Fruit fly (Drosophila melanogaster) whole organism, embryonic: ENCODE measurements around the gene ImpE1.
A peak's percentile ranks its signal among the peaks of the same experiment; 100 is the strongest.

Experiments used
- Atf-2 ChIP-seq: fragments of 200-800 bp; sonication (Bioruptor generic); optimal IDR thresholded peaks from 2 replicates; lab custom pipeline; 2016; ENCODE audit warnings: missing biosample characterization, missing genetic modification characterization
- Bgb ChIP-seq: fragments of 200-800 bp; sonication (Bioruptor generic); IDR thresholded peaks from 2 replicates; pipeline ENCODE4 v1.3.6; 2022; ENCODE audit warnings: missing biosample characterization, missing genetic modification characterization; ENCODE audit not compliant: partially characterized antibody
- CG11695 ChIP-seq: fragments of 200-800 bp; sonication (Bioruptor generic); IDR thresholded peaks from 3 replicates; pipeline ENCODE4 v1.3.6; 2022; ENCODE audit warnings: missing biosample characterization, missing genetic modification characterization
- CG12659 ChIP-seq: fragments of 200-800 bp; sonication (Bioruptor generic); optimal IDR thresholded peaks from 3 replicates; lab custom pipeline; 2017; ENCODE audit warnings: mild to moderate bottlenecking, missing biosample characterization, missing genetic modification reagents, missing genetic modification characterization
- CG13624 ChIP-seq: fragments of 200-800 bp; sonication (Bioruptor generic); optimal IDR thresholded peaks from 2 replicates; lab custom pipeline; 2016; ENCODE audit warnings: missing biosample characterization, missing genetic modification characterization
- CG13894 ChIP-seq: fragments of 200-800 bp; sonication (Bioruptor generic); optimal IDR thresholded peaks from 3 replicates; lab custom pipeline; 2018; ENCODE audit warnings: missing biosample characterization, mild to moderate bottlenecking, missing genetic modification characterization, moderate library complexity
- CG17912 ChIP-seq: fragments of 200-800 bp; sonication (Bioruptor generic); optimal IDR thresholded peaks from 2 replicates; lab custom pipeline; 2018; ENCODE audit warnings: missing biosample characterization, mild to moderate bottlenecking, missing genetic modification characterization
- CG2712 ChIP-seq: fragments of 200-800 bp; optimal IDR thresholded peaks from 3 replicates; lab custom pipeline; 2019; ENCODE audit warnings: missing biosample characterization, mild to moderate bottlenecking, missing genetic modification characterization, moderate library complexity
- CG3065 ChIP-seq: fragments of 200-800 bp; sonication (Bioruptor generic); optimal IDR thresholded peaks from 2 replicates; lab custom pipeline; 2016; ENCODE audit warnings: missing biosample characterization, missing genetic modification characterization
- CG31224 ChIP-seq: fragments of 200-800 bp; sonication (Bioruptor generic); IDR thresholded peaks from 2 replicates; pipeline ENCODE4 v1.3.6; 2022; ENCODE audit warnings: missing biosample characterization, missing genetic modification characterization
- CG32767 ChIP-seq: fragments of 200-800 bp; sonication (Bioruptor generic); IDR thresholded peaks from 2 replicates; pipeline ENCODE4 v1.3.6; 2022; ENCODE audit warnings: missing biosample characterization, missing genetic modification characterization
- CG3281 ChIP-seq: fragments of 200-800 bp; sonication (Bioruptor generic); optimal IDR thresholded peaks from 3 replicates; lab custom pipeline; 2017; ENCODE audit warnings: missing biosample characterization, mild to moderate bottlenecking, missing genetic modification characterization
- CG34376 ChIP-seq: fragments of 200-800 bp; sonication (Bioruptor generic); optimal IDR thresholded peaks from 2 replicates; lab custom pipeline; 2018; ENCODE audit warnings: missing biosample characterization, mild to moderate bottlenecking, missing genetic modification characterization
- CG42726 ChIP-seq: fragments of 200-800 bp; sonication (Bioruptor generic); IDR thresholded peaks from 2 replicates; pipeline ENCODE4 v1.3.6; 2022; ENCODE audit warnings: missing biosample characterization, missing genetic modification characterization; ENCODE audit not compliant: partially characterized antibody
- CG4360 ChIP-seq: fragments of 200-800 bp; sonication (Bioruptor generic); IDR thresholded peaks from 2 replicates; pipeline ENCODE4 v1.3.6; 2022; ENCODE audit warnings: missing biosample characterization, missing genetic modification characterization
- CG43689 ChIP-seq: fragments of 200-800 bp; sonication (Bioruptor generic); IDR thresholded peaks from 2 replicates; pipeline ENCODE4 v1.3.6; 2022; ENCODE audit warnings: missing biosample characterization, missing genetic modification characterization
- CG4617 ChIP-seq: fragments of 200-800 bp; sonication (Bioruptor generic); optimal IDR thresholded peaks from 3 replicates; lab custom pipeline; 2016; ENCODE audit warnings: missing biosample characterization, missing genetic modification characterization, borderline replicate concordance
- CG6175 ChIP-seq: fragments of 200-800 bp; sonication (Bioruptor generic); IDR thresholded peaks from 3 replicates; pipeline ENCODE4 v1.3.6; 2022; ENCODE audit warnings: missing biosample characterization, missing genetic modification characterization
- CG7745 ChIP-seq: fragments of 200-800 bp; sonication (Bioruptor generic); optimal IDR thresholded peaks from 2 replicates; lab custom pipeline; 2018; ENCODE audit warnings: missing biosample characterization, mild to moderate bottlenecking, missing genetic modification characterization, moderate library complexity
- CG7987 ChIP-seq: fragments of 200-800 bp; sonication (Bioruptor generic); optimal IDR thresholded peaks from 2 replicates; lab custom pipeline; 2018; ENCODE audit warnings: missing biosample characterization, mild to moderate bottlenecking, missing genetic modification characterization, moderate library complexity
- CG8359 ChIP-seq: fragments of 200-800 bp; sonication (Bioruptor generic); optimal IDR thresholded peaks from 2 replicates; lab custom pipeline; 2017; ENCODE audit warnings: missing biosample characterization, mild to moderate bottlenecking, missing genetic modification characterization, borderline replicate concordance
- CG9932 ChIP-seq: fragments of 200-800 bp; sonication (Bioruptor generic); IDR thresholded peaks from 2 replicates; pipeline ENCODE4 v1.3.6; 2022; ENCODE audit warnings: missing biosample characterization, missing genetic modification characterization
- Chrac-16 ChIP-seq: fragments of 200-800 bp; sonication (Bioruptor generic); optimal IDR thresholded peaks from 3 replicates; lab custom pipeline; 2016; ENCODE audit warnings: missing biosample characterization, missing genetic modification characterization
- CrebB ChIP-seq: fragments of 200-800 bp; sonication (Bioruptor generic); optimal IDR thresholded peaks from 3 replicates; lab custom pipeline; 2018; ENCODE audit warnings: missing biosample characterization, mild to moderate bottlenecking, missing genetic modification characterization
- Dek ChIP-seq: fragments of 200-800 bp; sonication (Bioruptor generic); optimal IDR thresholded peaks from 3 replicates; lab custom pipeline; 2019; ENCODE audit warnings: missing biosample characterization, mild to moderate bottlenecking, missing genetic modification characterization, moderate library complexity
- Dp ChIP-seq: fragments of 200-800 bp; sonication (Bioruptor generic); optimal IDR thresholded peaks from 2 replicates; lab custom pipeline; 2018; ENCODE audit warnings: missing biosample characterization, mild to moderate bottlenecking, missing genetic modification characterization, moderate library complexity
- Dref ChIP-seq: fragments of 200-800 bp; sonication (Bioruptor generic); IDR thresholded peaks from 2 replicates; pipeline ENCODE4 v1.3.6; 2022; ENCODE audit warnings: missing biosample characterization, missing genetic modification characterization
- Ets97D ChIP-seq: fragments of 200-800 bp; sonication (Bioruptor generic); optimal IDR thresholded peaks from 3 replicates; lab custom pipeline; 2016; ENCODE audit warnings: missing biosample characterization, missing genetic modification characterization
- HHEX ChIP-seq: fragments of 200-800 bp; sonication (Bioruptor generic); optimal IDR thresholded peaks from 3 replicates; lab custom pipeline; 2017; ENCODE audit warnings: missing biosample characterization, mild to moderate bottlenecking, missing genetic modification characterization, missing genetic modification reagents
- HLH4C ChIP-seq: fragments of 200-800 bp; sonication (Bioruptor generic); IDR thresholded peaks from 3 replicates; pipeline ENCODE4 v1.3.6; 2022; ENCODE audit warnings: missing biosample characterization, missing genetic modification characterization; ENCODE audit not compliant: partially characterized antibody
- Max ChIP-seq: fragments of 200-800 bp; sonication (Bioruptor generic); optimal IDR thresholded peaks from 2 replicates; lab custom pipeline; 2016; ENCODE audit warnings: missing biosample characterization, mild to moderate bottlenecking, missing genetic modification characterization
- Meics ChIP-seq: fragments of 200-800 bp; sonication (Bioruptor generic); optimal IDR thresholded peaks from 2 replicates; lab custom pipeline; 2017; ENCODE audit warnings: missing biosample characterization, mild to moderate bottlenecking, missing genetic modification characterization
- Optix ChIP-seq: fragments of 200-800 bp; sonication (Bioruptor generic); IDR thresholded peaks from 3 replicates; pipeline ENCODE4 v1.3.6; 2022; ENCODE audit warnings: missing biosample characterization, missing genetic modification characterization
- Ptx1 ChIP-seq: fragments of 200-800 bp; sonication (Bioruptor generic); IDR thresholded peaks from 2 replicates; pipeline ENCODE4 v1.3.6; 2022; ENCODE audit warnings: missing biosample characterization, missing genetic modification characterization
- Sin3A ChIP-seq: fragments of >200 bp; optimal IDR thresholded peaks from 2 replicates; lab custom pipeline; 2018
- Vsx1 ChIP-seq: fragments of 200-800 bp; sonication (Bioruptor generic); optimal IDR thresholded peaks from 2 replicates; lab custom pipeline; 2017; ENCODE audit warnings: missing biosample characterization, mild to moderate bottlenecking, missing genetic modification characterization, missing genetic modification reagents
- az2 ChIP-seq: fragments of 200-800 bp; sonication (Bioruptor generic); optimal IDR thresholded peaks from 3 replicates; lab custom pipeline; 2016; ENCODE audit warnings: missing biosample characterization, missing genetic modification characterization
- dm ChIP-seq: fragments of 200-800 bp; sonication (Bioruptor generic); optimal IDR thresholded peaks from 3 replicates; lab custom pipeline; 2016; ENCODE audit warnings: missing biosample characterization, missing genetic modification characterization
- dmrt11E ChIP-seq: fragments of 200-800 bp; sonication (Bioruptor generic); optimal IDR thresholded peaks from 3 replicates; lab custom pipeline; 2018; ENCODE audit warnings: missing biosample characterization, mild to moderate bottlenecking, missing genetic modification characterization, moderate library complexity
- gcm ChIP-seq: fragments of 200-800 bp; sonication (Bioruptor generic); optimal IDR thresholded peaks from 2 replicates; lab custom pipeline; 2019; ENCODE audit warnings: missing biosample characterization, mild to moderate bottlenecking, missing genetic modification characterization, moderate library complexity
- gsb ChIP-seq: fragments of 200-800 bp; sonication (Bioruptor generic); IDR thresholded peaks from 2 replicates; pipeline ENCODE4 v1.3.6; 2022; ENCODE audit warnings: missing biosample characterization, missing genetic modification characterization
- gsb-n ChIP-seq: fragments of 200-800 bp; sonication (Bioruptor generic); optimal IDR thresholded peaks from 3 replicates; lab custom pipeline; 2018; ENCODE audit warnings: missing biosample characterization, mild to moderate bottlenecking, missing genetic modification characterization
- hbn ChIP-seq: fragments of 200-800 bp; sonication (Bioruptor generic); IDR thresholded peaks from 2 replicates; pipeline ENCODE4 v1.3.6; 2022; ENCODE audit warnings: missing biosample characterization, missing genetic modification characterization; ENCODE audit not compliant: partially characterized antibody
- lola ChIP-seq, 3 experiments: fragments of >200 bp in 2 of 3; fragments of 200-800 bp in 1 of 3; sonication (Bioruptor generic) in 1 of 3; optimal IDR thresholded peaks; 2 replicates each; lab custom pipeline; 2017 to 2019; ENCODE audit warnings: missing biosample characterization in 3 of 3, missing genetic modification characterization in 3 of 3, mild to moderate bottlenecking in 1 of 3, moderate library complexity in 1 of 3
- pros ChIP-seq: fragments of 200-800 bp; sonication (Bioruptor generic); optimal IDR thresholded peaks from 3 replicates; lab custom pipeline; 2019; ENCODE audit warnings: missing biosample characterization, mild to moderate bottlenecking, missing genetic modification characterization, moderate library complexity
- tgo ChIP-seq: fragments of 200-800 bp; sonication (Bioruptor generic); IDR thresholded peaks from 3 replicates; pipeline ENCODE4 v1.3.6; 2022; ENCODE audit warnings: missing biosample characterization, missing genetic modification characterization
- vvl ChIP-seq: fragments of 200-800 bp; sonication (Bioruptor generic); IDR thresholded peaks from 2 replicates; pipeline ENCODE4 v1.3.6; 2022; ENCODE audit warnings: missing biosample characterization, missing genetic modification characterization
- wek ChIP-seq: fragments of 200-800 bp; sonication (Bioruptor generic); optimal IDR thresholded peaks from 3 replicates; lab custom pipeline; 2018; ENCODE audit warnings: missing biosample characterization, mild to moderate bottlenecking, missing genetic modification characterization, moderate library complexity

ImpE1 gene

DNA sequence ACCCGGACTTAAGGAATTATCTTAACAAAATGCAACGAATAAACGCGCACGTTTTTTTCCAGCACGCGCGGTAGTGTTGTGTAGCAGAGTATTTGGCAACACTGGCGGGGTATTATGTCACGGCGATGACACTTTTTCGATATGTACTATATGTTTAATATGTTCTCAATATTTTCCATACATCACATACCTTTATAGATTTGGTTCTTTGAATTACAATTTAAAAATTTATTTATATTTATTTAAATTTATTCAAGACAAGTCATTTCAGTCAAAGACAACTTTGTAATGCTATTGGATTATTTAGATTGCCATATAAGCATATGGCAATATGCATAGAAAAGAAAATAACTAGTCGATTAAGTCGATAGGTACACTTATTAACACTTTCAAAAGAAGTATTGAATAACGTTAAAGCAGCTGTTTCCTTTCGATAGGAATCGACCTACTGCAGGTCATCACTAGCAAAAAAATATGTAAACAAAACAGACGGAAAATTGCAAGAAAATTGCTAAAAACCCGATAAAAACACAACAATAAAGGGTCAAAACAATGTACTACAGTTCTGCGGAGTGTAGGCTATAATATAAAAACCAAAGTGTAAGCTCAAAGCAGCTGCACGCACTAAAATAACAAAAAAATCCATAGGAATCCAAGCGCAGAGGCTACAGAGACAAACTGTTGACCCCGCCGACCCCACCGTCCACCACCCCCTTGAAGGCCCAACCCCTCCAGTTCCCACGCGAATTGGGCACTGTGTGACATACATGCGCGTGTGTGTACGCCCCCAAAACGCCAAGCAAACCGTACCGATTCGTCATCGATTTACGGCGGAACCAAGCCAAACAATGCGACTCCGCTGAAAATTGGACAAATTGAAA lies 25.9 kb upstream of the ImpE1 start, which contains the start of the genes CG7182 and GAPcenA (continued):
- no peak for TF ChIP-seq CG42726 (GFP tag; lab: Robert Waterston, UW)
- no peak for TF ChIP-seq CG6175 (GFP tag; lab: Robert Waterston, UW)
- TF ChIP-seq CG4617 = peak; percentile 44
- peak; percentile 46 for TF ChIP-seq tgo (GFP tag; lab: Robert Waterston, UW)
- TF ChIP-seq Meics (GFP tag; lab: Kevin White, UChicago) = peak; percentile 75
- TF ChIP-seq Dref (GFP tag; lab: Robert Waterston, UW) = peak; percentile 67
- TF ChIP-seq dmrt11E = peak; percentile 65
- no peak for TF ChIP-seq CG7745 (tag; lab: Kevin White, UChicago)
- no peak for TF ChIP-seq CG4360 (GFP tag; lab: Robert Waterston, UW)
- peak; percentile 59; the same call in 2 of the 3 replicates for TF ChIP-seq HLH4C
- TF ChIP-seq CG13624 (GFP tag; lab: Kevin White, UChicago) = peak; percentile 19
- peak; percentile 39 for TF ChIP-seq Ets97D (GFP tag; lab: Kevin White, UChicago)
- TF ChIP-seq Ptx1 (GFP tag; lab: Robert Waterston, UW) = peak; percentile 67
- TF ChIP-seq Max = peak; percentile 77
- TF ChIP-seq Dp = peak; percentile 42
- peak; percentile 76 for TF ChIP-seq Dek
- peak; percentile 26; the same call in 1 of the 2 replicates for TF ChIP-seq Bgb (GFP tag; lab: Robert Waterston, UW)
- peak; percentile 82 for TF ChIP-seq CG9932
- TF ChIP-seq CG8359 (GFP tag; lab: Kevin White, UChicago) = no peak
- TF ChIP-seq CG3281 = peak; percentile 67
- peak; percentile 66 for TF ChIP-seq gsb-n (tag; lab: Kevin White, UChicago)
- TF ChIP-seq dm = peak; percentile 91
- no peak for TF ChIP-seq pros (GFP tag; lab: Kevin White, UChicago)
- no peak for TF ChIP-seq CG11695
- TF ChIP-seq gsb (GFP tag; lab: Robert Waterston, UW) = no peak
- no peak for TF ChIP-seq CrebB (tag; lab: Kevin White, UChicago)
- peak in 1 of 3 experiments; percentile 77 for TF ChIP-seq lola (GFP tag; optimal IDR thresholded peaks at IDR 0.05; lab: Kevin White, UChicago)
- peak; percentile 51 for TF ChIP-seq az2
- TF ChIP-seq CG13894 = peak; percentile 71
- no peak for TF ChIP-seq CG34376
- TF ChIP-seq CG2712 = peak; percentile 82
- peak; percentile 53 for TF ChIP-seq vvl
- TF ChIP-seq Chrac-16 (GFP tag; lab: Kevin White, UChicago) = peak; percentile 63
- TF ChIP-seq CG12659 (GFP tag; lab: Kevin White, UChicago) = peak; percentile 80
- no peak for TF ChIP-seq HHEX (GFP tag; lab: Kevin White, UChicago)
- no peak for TF ChIP-seq wek
- no peak for TF ChIP-seq CG17912
- peak; percentile 40; the same call in 1 of the 2 replicates for TF ChIP-seq hbn (GFP tag; lab: Robert Waterston, UW)
- TF ChIP-seq CG32767 (GFP tag; lab: Robert Waterston, UW) = no peak
- peak; percentile 3 for TF ChIP-seq Vsx1 (GFP tag; lab: Kevin White, UChicago)
- TF ChIP-seq Sin3A (lab: Kevin White, UChicago) = no peak
- no peak for TF ChIP-seq Atf-2
- no peak for TF ChIP-seq gcm (GFP tag; lab: Kevin White, UChicago)
- no peak for TF ChIP-seq CG43689 (GFP tag; lab: Robert Waterston, UW)
- TF ChIP-seq CG31224 = peak; percentile 34; the same call in 1 of the 2 replicates
- no peak for TF ChIP-seq CG7987 (GFP tag; lab: Kevin White, UChicago)
- no peak for TF ChIP-seq Optix (GFP tag; lab: Robert Waterston, UW)
- TF ChIP-seq CG3065 = no peak
